Worm (Caenorhabditis elegans): ENCODE measurements around the gene C01G12.9.

DNA sequence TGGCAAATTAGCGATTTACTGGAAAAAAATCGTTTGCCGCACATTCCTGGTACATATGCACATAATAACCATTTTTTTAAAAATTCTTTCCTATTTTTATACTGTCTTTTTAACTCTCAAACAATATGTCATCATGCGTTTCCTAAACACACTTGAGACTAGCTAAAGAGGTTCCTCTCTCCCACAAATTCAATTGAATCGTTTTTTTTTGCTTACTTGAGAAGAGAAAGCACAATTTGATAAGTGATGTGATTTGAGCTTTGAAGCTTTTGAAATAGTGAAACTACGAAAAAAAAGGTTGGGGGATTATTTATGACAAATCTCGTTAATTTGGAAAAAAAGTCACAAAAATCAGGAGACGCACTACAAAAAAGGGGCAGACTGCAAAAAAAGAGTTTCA is 23.8 kb upstream of the C01G12.9 start:
- no peak for TF ChIP-seq ama-1 (optimal IDR thresholded peaks at IDR 0.05)
- TF ChIP-seq B0310.2 (tag; optimal IDR thresholded peaks at IDR 0.05), result no peak
- no peak for TF ChIP-seq pes-1 (GFP tag; IDR thresholded peaks at IDR 0.05)
- no peak for TF ChIP-seq hnd-1 (tag; optimal IDR thresholded peaks at IDR 0.05)
- no peak for TF ChIP-seq sea-1 (GFP tag; conservative IDR thresholded peaks at IDR 0.05)
- no peak for TF ChIP-seq scrt-1 (GFP tag; IDR thresholded peaks at IDR 0.05)
- TF ChIP-seq hmbx-1 (tag; optimal IDR thresholded peaks at IDR 0.05), result no peak
- no peak for TF ChIP-seq F13C5.2 (tag; optimal IDR thresholded peaks at IDR 0.05)
- no peak for TF ChIP-seq flt-1 (GFP tag; IDR thresholded peaks at IDR 0.05)
- no peak for TF ChIP-seq tbx-11 (GFP tag; IDR thresholded peaks at IDR 0.05)
- TF ChIP-seq aly-1 (tag; optimal IDR thresholded peaks at IDR 0.05), result no peak
- no peak for TF ChIP-seq hmg-4 (GFP tag; optimal IDR thresholded peaks at IDR 0.05)
- TF ChIP-seq ets-7 (tag; optimal IDR thresholded peaks at IDR 0.05), result no peak

Data from whole organism, early embryonic.